Worm (Caenorhabditis elegans) whole organism, L4 larva: ENCODE results near the gene cks-1.

Experiments
- D1046.2 ChIP-seq: fragments of 200-800 bp; sonication (Bioruptor generic); IDR thresholded peaks from 2 replicates; pipeline ENCODE4 v1.3.6; 2022; ENCODE audit warnings: missing genetic modification characterization, missing compliant biosample characterization
- R02D3.7 ChIP-seq: fragments of 150-350 bp; sonication (generic microtip); optimal IDR thresholded peaks from 3 replicates; lab custom pipeline; 2014; ENCODE audit warnings: missing biosample characterization, missing genetic modification characterization
- T20F7.1 ChIP-seq: fragments of 200-800 bp; sonication (Bioruptor generic); optimal IDR thresholded peaks from 2 replicates; lab custom pipeline; 2018; ENCODE audit warnings: mild to moderate bottlenecking, missing genetic modification characterization, missing compliant biosample characterization
- T26A8.4 ChIP-seq: fragments of 200-800 bp; sonication (Bioruptor generic); IDR thresholded peaks from 2 replicates; pipeline ENCODE4 v1.3.6; 2022; ENCODE audit warnings: missing genetic modification characterization, missing compliant biosample characterization
- Y105C5A.15 ChIP-seq: fragments of 200-800 bp; sonication (Bioruptor generic); IDR thresholded peaks from 2 replicates; pipeline ENCODE4 v1.3.6; 2022; ENCODE audit warnings: missing genetic modification characterization, missing compliant biosample characterization
- Y75B8A.6 ChIP-seq: fragments of 200-800 bp; sonication (Bioruptor generic); IDR thresholded peaks from 2 replicates; pipeline ENCODE4 v1.3.6; 2022; ENCODE audit warnings: missing genetic modification reagents, missing genetic modification characterization, missing compliant biosample characterization
- ZK337.2 ChIP-seq: fragments of 200-800 bp; sonication (Bioruptor generic); IDR thresholded peaks from 2 replicates; pipeline ENCODE4 v1.3.6; 2022; ENCODE audit warnings: missing genetic modification reagents, missing genetic modification characterization, missing compliant biosample characterization
- aha-1 ChIP-seq: fragments of 150-350 bp; peaks from one replicate; lab custom pipeline; 2014; ENCODE audit warnings: missing biosample characterization, missing genetic modification characterization
- ceh-32 ChIP-seq: sonication (generic microtip); optimal IDR thresholded peaks from 2 replicates; lab custom pipeline; 2016; ENCODE audit warnings: mild to moderate bottlenecking, missing genetic modification characterization, missing compliant biosample characterization; ENCODE audit not compliant: poor library complexity
- ceh-44 ChIP-seq: fragments of 200-800 bp; sonication (Bioruptor generic); IDR thresholded peaks from 2 replicates; pipeline ENCODE4 v1.3.6; 2022; ENCODE audit warnings: missing genetic modification reagents, missing genetic modification characterization, missing compliant biosample characterization
- daf-16 ChIP-seq, 3 experiments: sonication (generic microtip); optimal IDR thresholded peaks; 2 replicates each; lab custom pipeline; 2016 to 2017; ENCODE audit warnings: missing genetic modification characterization in 3 of 3, missing genetic modification reagents in 3 of 3, mild to moderate bottlenecking in 2 of 3, missing compliant biosample characterization in 2 of 3, missing biosample characterization in 1 of 3, moderate library complexity in 1 of 3
- daf-8 ChIP-seq: fragments of 200-800 bp; sonication (Bioruptor generic); IDR thresholded peaks from 2 replicates; pipeline ENCODE4 v1.3.6; 2022; ENCODE audit warnings: missing genetic modification characterization, missing compliant biosample characterization
- dpl-1 ChIP-seq: fragments of 150-350 bp; optimal IDR thresholded peaks from 2 replicates; lab custom pipeline; 2014; ENCODE audit warnings: missing biosample characterization, missing genetic modification reagents, missing genetic modification characterization
- dve-1 ChIP-seq: sonication (generic microtip); optimal IDR thresholded peaks from 2 replicates; lab custom pipeline; 2017; ENCODE audit warnings: antibody characterized with exemption, mild to moderate bottlenecking, missing genetic modification characterization, missing compliant biosample characterization; ENCODE audit not compliant: insufficient read depth
- fos-1 ChIP-seq: fragments of 150-350 bp; optimal IDR thresholded peaks from 2 replicates; lab custom pipeline; 2014; ENCODE audit warnings: missing biosample characterization, missing genetic modification characterization
- gei-8 ChIP-seq: fragments of 200-800 bp; sonication (Bioruptor generic); optimal IDR thresholded peaks from 2 replicates; lab custom pipeline; 2018; ENCODE audit warnings: mild to moderate bottlenecking, missing genetic modification characterization, missing compliant biosample characterization
- hlh-30 ChIP-seq: sonication (generic microtip); optimal IDR thresholded peaks from 2 replicates; lab custom pipeline; 2017; ENCODE audit warnings: antibody characterized with exemption, mild to moderate bottlenecking, missing genetic modification characterization, missing compliant biosample characterization; ENCODE audit not compliant: insufficient read depth
- lin-1 ChIP-seq: fragments of 200-800 bp; sonication (Bioruptor generic); IDR thresholded peaks from 2 replicates; pipeline ENCODE4 v1.3.6; 2022; ENCODE audit warnings: missing genetic modification reagents, missing genetic modification characterization, missing compliant biosample characterization
- lin-38 ChIP-seq: fragments of 200-800 bp; sonication (Bioruptor generic); IDR thresholded peaks from 2 replicates; pipeline ENCODE4 v1.3.6; 2022; ENCODE audit warnings: missing genetic modification reagents, missing genetic modification characterization, missing compliant biosample characterization
- lsy-2 ChIP-seq, 2 experiments: fragments of 150-350 bp in 1 of 2; sonication (generic microtip) in 1 of 2; optimal IDR thresholded peaks; 2 replicates each; lab custom pipeline; 2014 to 2017; ENCODE audit warnings: missing biosample characterization in 2 of 2, missing genetic modification characterization in 2 of 2
- madf-9 ChIP-seq: fragments of 200-800 bp; sonication (Bioruptor generic); conservative IDR thresholded peaks from 2 replicates; pipeline ENCODE4 v1.3.6; 2022; ENCODE audit warnings: missing genetic modification reagents, missing genetic modification characterization, missing compliant biosample characterization
- mdl-1 ChIP-seq, 2 experiments: fragments of 150-350 bp in 1 of 2; sonication (generic microtip) in 1 of 2; optimal IDR thresholded peaks; 2 replicates each; lab custom pipeline; 2014 to 2017; ENCODE audit warnings: missing biosample characterization in 2 of 2, missing genetic modification characterization in 2 of 2
- mep-1 ChIP-seq: fragments of 150-350 bp; sonication (generic microtip); optimal IDR thresholded peaks from 3 replicates; lab custom pipeline; 2014; ENCODE audit warnings: missing biosample characterization, missing genetic modification characterization
- mxl-2 ChIP-seq: fragments of 200-800 bp; sonication (Bioruptor generic); conservative IDR thresholded peaks from 2 replicates; pipeline ENCODE4 v1.3.6; 2022; ENCODE audit warnings: missing genetic modification reagents, missing genetic modification characterization, missing compliant biosample characterization
- nhr-102 ChIP-seq: sonication (generic microtip); optimal IDR thresholded peaks from 2 replicates; lab custom pipeline; 2016; ENCODE audit warnings: mild to moderate bottlenecking, missing genetic modification characterization, moderate library complexity, missing compliant biosample characterization
- nhr-11 ChIP-seq: fragments of 150-350 bp; optimal IDR thresholded peaks from 2 replicates; lab custom pipeline; 2014; ENCODE audit warnings: missing biosample characterization, missing genetic modification characterization
- nhr-25 ChIP-seq: sonication (generic microtip); optimal IDR thresholded peaks from 2 replicates; lab custom pipeline; 2017; ENCODE audit warnings: missing genetic modification characterization, mild to moderate bottlenecking, missing compliant biosample characterization, antibody characterized with exemption, moderate library complexity, borderline replicate concordance; ENCODE audit not compliant: insufficient read depth
- nhr-77 ChIP-seq: fragments of 150-350 bp; optimal IDR thresholded peaks from 2 replicates; lab custom pipeline; 2014; ENCODE audit warnings: missing biosample characterization, missing genetic modification characterization
- pha-4 ChIP-seq, 2 experiments: fragments of 150-350 bp in 1 of 2; fragments of 200-800 bp in 1 of 2; sonication (Bioruptor generic) in 1 of 2; IDR thresholded peaks in 1 of 2; optimal IDR thresholded peaks in 1 of 2; 2 replicates each; pipeline versions ENCODE4 v1.3.6 to Lab custom; 2014 to 2022; ENCODE audit warnings: missing genetic modification characterization in 2 of 2, missing genetic modification reagents in 2 of 2, missing biosample characterization in 1 of 2, missing compliant biosample characterization in 1 of 2
- php-3 ChIP-seq: fragments of 200-800 bp; sonication (Bioruptor generic); IDR thresholded peaks from 2 replicates; pipeline ENCODE4 v1.3.6; 2022; ENCODE audit warnings: missing genetic modification reagents, missing genetic modification characterization, missing compliant biosample characterization
- pqm-1 ChIP-seq: sonication (generic microtip); optimal IDR thresholded peaks from 2 replicates; lab custom pipeline; 2017; ENCODE audit warnings: missing biosample characterization, missing genetic modification characterization
- spr-3 ChIP-seq: fragments of 200-800 bp; sonication (Bioruptor generic); optimal IDR thresholded peaks from 2 replicates; lab custom pipeline; 2018; ENCODE audit warnings: mild to moderate bottlenecking, missing genetic modification characterization, missing compliant biosample characterization
- tra-1 ChIP-seq: fragments of 200-800 bp; sonication (Bioruptor generic); IDR thresholded peaks from 2 replicates; pipeline ENCODE4 v1.3.6; 2022; ENCODE audit warnings: missing genetic modification reagents, missing genetic modification characterization, missing compliant biosample characterization
- unc-62 ChIP-seq, 3 experiments: fragments of 150-350 bp in 1 of 3; sonication (generic microtip); optimal IDR thresholded peaks in 2 of 3; peaks in 1 of 3; 1 replicate in 1 of 3; 2 replicates in 2 of 3; lab custom pipeline; 2014 to 2017; ENCODE audit warnings: missing biosample characterization in 3 of 3, missing genetic modification characterization in 3 of 3, missing genetic modification reagents in 3 of 3, missing genotype in 1 of 3
- zag-1 ChIP-seq: fragments of 150-350 bp; optimal IDR thresholded peaks from 2 replicates; lab custom pipeline; 2014; ENCODE audit warnings: missing biosample characterization, missing genetic modification characterization
- zfp-3 ChIP-seq: fragments of 200-800 bp; sonication (Bioruptor generic); conservative IDR thresholded peaks from 2 replicates; pipeline ENCODE4 v1.3.6; 2022; ENCODE audit warnings: missing genetic modification reagents, missing genetic modification characterization, missing compliant biosample characterization

The cks-1 gene

ce11 chrIV:8534997-8535414 lies 21.3 kb downstream of the cks-1 start (continued):
- peak; percentile 19; the same call in 1 of the 2 replicates for TF ChIP-seq T26A8.4 (GFP tag; lab: Robert Waterston, UW)
- TF ChIP-seq mdl-1 (tag; optimal IDR thresholded peaks at IDR 0.05; lab: Kevin White, UChicago) = peak; percentile 78 to 88
- TF ChIP-seq daf-16 (GFP tag; optimal IDR thresholded peaks at IDR 0.05; lab: Kevin White, UChicago) = peak in 1 of 2 experiments; percentile 28
- TF ChIP-seq daf-16 (tag; optimal IDR thresholded peaks at IDR 0.05; lab: Kevin White, UChicago) = peak; percentile 83
- peak; percentile 92 for TF ChIP-seq hlh-30

DNA sequence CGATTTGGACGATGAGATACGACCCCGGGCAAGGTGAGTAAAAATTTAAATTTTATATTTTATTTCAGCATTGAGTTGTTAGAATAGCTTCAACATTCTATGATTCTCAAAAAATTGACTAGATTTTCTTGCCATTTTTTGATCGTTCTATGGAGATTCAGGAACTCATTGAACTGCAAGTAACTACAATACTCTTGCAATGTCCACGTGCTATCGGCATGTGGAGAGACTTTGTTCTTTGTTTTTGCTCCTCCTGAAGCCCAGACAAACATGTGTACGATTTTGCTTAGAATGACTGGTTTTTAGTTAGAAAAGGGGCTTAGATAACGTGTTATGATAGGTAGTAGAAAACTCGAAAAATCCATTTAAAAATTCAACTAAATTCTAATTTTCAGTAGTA lies 22.2 kb downstream of the cks-1 start:
- TF ChIP-seq lin-38 (GFP tag; lab: Robert Waterston, UW) (0 out of 2 replicates have a peak, but pooled peaks have one; percentile 6), hlh-30 (no peak), aha-1 (peak; percentile 94), unc-62 (GFP tag; optimal IDR thresholded peaks at IDR 0.05 in 1 of 2; lab: Kevin White, UChicago) (no peak), unc-62 (tag; optimal IDR thresholded peaks at IDR 0.05; lab: Kevin White, UChicago) (no peak), daf-16 (GFP tag; optimal IDR thresholded peaks at IDR 0.05; lab: Kevin White, UChicago) (no peak), daf-16 (tag; optimal IDR thresholded peaks at IDR 0.05; lab: Kevin White, UChicago) (peak; percentile 20)
- TF ChIP-seq, all 104 proteins: peak for 3

- TF ChIP-seq T20F7.1 (GFP tag; lab: Kevin White, UChicago) (peak; percentile 4), lin-1 (GFP tag; lab: Robert Waterston, UW) (peak; percentile 56; the same call in 1 of the 2 replicates), dpl-1 (GFP tag; lab: Kevin White, UChicago) (no peak), hlh-30 (no peak), ZK337.2 (0 out of 2 replicates have a peak, but pooled peaks have one; percentile 33), aha-1 (peak; percentile 89), Y105C5A.15 (GFP tag; lab: Robert Waterston, UW) (0 out of 2 replicates have a peak, but pooled peaks have one; percentile 14), ceh-44 (GFP tag; lab: Robert Waterston, UW) (no peak), zag-1 (no peak), nhr-77 (tag; lab: Kevin White, UChicago) (peak; percentile 10), D1046.2 (GFP tag; lab: Robert Waterston, UW) (no peak), daf-8 (GFP tag; lab: Robert Waterston, UW) (no peak), lsy-2 (tag; optimal IDR thresholded peaks at IDR 0.05; lab: Kevin White, UChicago) (peak in 1 of 2 experiments; percentile 20), ceh-32 (tag; lab: Kevin White, UChicago) (no peak), T26A8.4 (GFP tag; lab: Robert Waterston, UW) (peak; percentile 34; the same call in 1 of the 2 replicates), madf-9 (GFP tag; lab: Robert Waterston, UW) (no peak), tra-1 (GFP tag; lab: Robert Waterston, UW) (peak; percentile 9; the same call in 1 of the 2 replicates), zfp-3 (0 out of 2 replicates have a peak, but pooled peaks have one; percentile 16), mxl-2 (GFP tag; lab: Robert Waterston, UW) (no peak), daf-16 (GFP tag; optimal IDR thresholded peaks at IDR 0.05; lab: Kevin White, UChicago) (peak in 1 of 2 experiments; percentile 38), daf-16 (tag; optimal IDR thresholded peaks at IDR 0.05; lab: Kevin White, UChicago) (peak; percentile 50), pha-4 (GFP tag; IDR thresholded peaks at IDR 0.05; lab: Robert Waterston, UW) (no peak; the same call in 1 of the 2 replicates), pha-4 (tag; optimal IDR thresholded peaks at IDR 0.05; lab: Kevin White, UChicago) (no peak), mep-1 (tag; lab: Kevin White, UChicago) (peak; percentile 61), gei-8 (peak; percentile 1), Y75B8A.6 (GFP tag; lab: Robert Waterston, UW) (0 out of 2 replicates have a peak, but pooled peaks have one; percentile 5), nhr-102 (no peak), pqm-1 (tag; lab: Kevin White, UChicago) (no peak), R02D3.7 (tag; lab: Kevin White, UChicago) (no peak), nhr-25 (no peak), fos-1 (tag; lab: Kevin White, UChicago) (peak; percentile 6), php-3 (GFP tag; lab: Robert Waterston, UW) (no peak), nhr-11 (tag; lab: Kevin White, UChicago) (no peak), spr-3 (GFP tag; lab: Kevin White, UChicago) (no peak), dve-1 (peak; percentile 24)
Measured at ce11 chrIV:8538011-8538658, 24.4 kb downstream of the cks-1 start.
